Fruit fly (Drosophila melanogaster): ENCODE results near the gene Ipk2.

dm6 chr2L:543799-544198 is 30.3 kb downstream of the Ipk2 start:
- TF ChIP-seq psq (optimal IDR thresholded peaks at IDR 0.05): no peak
- no peak for TF ChIP-seq EcR (GFP tag; optimal IDR thresholded peaks at IDR 0.05)
